Fruit fly (Drosophila melanogaster) whole organism, embryonic: Measurements from ENCODE around the gene ZnT33D.

Experiments
- Adf1 ChIP-seq: fragments of 200-800 bp; sonication (Bioruptor generic); IDR thresholded peaks from 2 replicates; pipeline ENCODE4 v1.3.6; 2022; ENCODE audit warnings: missing biosample characterization, missing genetic modification characterization
- CG12299 ChIP-seq: fragments of 200-800 bp; sonication (Bioruptor generic); optimal IDR thresholded peaks from 2 replicates; lab custom pipeline; 2018; ENCODE audit warnings: missing biosample characterization, mild to moderate bottlenecking, missing genetic modification characterization
- CG8290 ChIP-seq, 3 experiments: fragments of 200-800 bp; sonication (Bioruptor generic); optimal IDR thresholded peaks; 2 replicates each; lab custom pipeline; 2016 to 2019; ENCODE audit warnings: missing biosample characterization in 3 of 3, missing genetic modification characterization in 3 of 3, mild to moderate bottlenecking in 2 of 3, moderate library complexity in 1 of 3
- CG9876 ChIP-seq: fragments of 200-800 bp; sonication (Bioruptor generic); optimal IDR thresholded peaks from 2 replicates; lab custom pipeline; 2016; ENCODE audit warnings: missing biosample characterization, missing genetic modification characterization
- Sry-δ ChIP-seq: fragments of 200-800 bp; sonication (Bioruptor generic); optimal IDR thresholded peaks from 2 replicates; lab custom pipeline; 2016; ENCODE audit warnings: missing biosample characterization, missing genetic modification characterization
- Tbp ChIP-seq: fragments of >200 bp; optimal IDR thresholded peaks from 2 replicates; lab custom pipeline; 2018; ENCODE audit warnings: missing biosample characterization, missing genetic modification characterization
- bab2 ChIP-seq: fragments of 200-800 bp; sonication (Bioruptor generic); optimal IDR thresholded peaks from 2 replicates; lab custom pipeline; 2016; ENCODE audit warnings: missing biosample characterization, missing genetic modification characterization
- chif ChIP-seq, 2 experiments: fragments of 200-800 bp; sonication (Bioruptor generic); optimal IDR thresholded peaks; 3 replicates each; lab custom pipeline; 2016; ENCODE audit warnings: missing biosample characterization in 2 of 2, missing genetic modification characterization in 2 of 2
- gce ChIP-seq: fragments of 200-800 bp; sonication (Bioruptor generic); IDR thresholded peaks from 3 replicates; pipeline ENCODE4 v1.3.6; 2022; ENCODE audit warnings: missing biosample characterization, missing genetic modification characterization
- kni ChIP-seq: fragments of 200-800 bp; sonication (Bioruptor generic); optimal IDR thresholded peaks from 3 replicates; lab custom pipeline; 2017; ENCODE audit warnings: mild to moderate bottlenecking, missing biosample characterization, missing genetic modification reagents, missing genetic modification characterization
- oc ChIP-seq: fragments of 200-800 bp; sonication (Bioruptor generic); optimal IDR thresholded peaks from 2 replicates; lab custom pipeline; 2018; ENCODE audit warnings: missing biosample characterization, mild to moderate bottlenecking, missing genetic modification characterization, moderate library complexity
- pzg ChIP-seq: fragments of 200-800 bp; sonication (Bioruptor generic); optimal IDR thresholded peaks from 3 replicates; lab custom pipeline; 2018; ENCODE audit warnings: missing biosample characterization, mild to moderate bottlenecking, missing genetic modification characterization, moderate library complexity

DNA sequence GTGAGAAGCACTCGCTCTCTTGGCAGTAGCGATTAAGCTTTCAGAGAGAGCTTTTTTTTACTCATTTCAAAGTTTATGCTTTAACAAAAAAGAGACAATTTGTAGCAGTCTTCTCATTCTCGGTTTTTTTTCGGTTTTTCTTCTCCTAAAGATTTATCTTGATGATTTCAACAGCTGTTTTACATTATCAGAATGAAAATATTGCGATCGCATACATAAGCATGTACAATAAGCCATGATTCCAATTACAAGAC, 30.0 kb upstream of the ZnT33D start:
- TF ChIP-seq chif (GFP tag; optimal IDR thresholded peaks at IDR 0.05; lab: Kevin White, UChicago) (no peak), kni (GFP tag; lab: Kevin White, UChicago) (no peak), oc (no peak), Adf1 (GFP tag; lab: Robert Waterston, UW) (no peak), bab2 (no peak), CG9876 (GFP tag; lab: Kevin White, UChicago) (no peak), pzg (GFP tag; lab: Kevin White, UChicago) (no peak), Sry-δ (GFP tag; lab: Kevin White, UChicago) (no peak), CG12299 (tag; lab: Kevin White, UChicago) (no peak), Tbp (no peak), CG8290 (GFP tag; optimal IDR thresholded peaks at IDR 0.05; lab: Kevin White, UChicago) (no peak), CG8290 (tag; optimal IDR thresholded peaks at IDR 0.05; lab: Kevin White, UChicago) (no peak), gce (GFP tag; lab: Robert Waterston, UW) (no peak)
